Worm (Caenorhabditis elegans) whole organism, L2 larva: ENCODE results near the gene F35D2.6.

Source experiments
- blmp-1 ChIP-seq: sonication (generic microtip); optimal IDR thresholded peaks from 2 replicates; lab custom pipeline; 2017; ENCODE audit warnings: missing genetic modification characterization, mild to moderate bottlenecking, missing compliant biosample characterization, antibody characterized with exemption, moderate library complexity; ENCODE audit not compliant: insufficient read depth
- crh-2 ChIP-seq: sonication (generic microtip); optimal IDR thresholded peaks from 2 replicates; lab custom pipeline; 2017; ENCODE audit warnings: missing biosample characterization, missing genetic modification characterization
- lin-13 ChIP-seq: fragments of 150-350 bp; optimal IDR thresholded peaks from 2 replicates; lab custom pipeline; 2014; ENCODE audit warnings: missing biosample characterization, missing genetic modification reagents, missing genetic modification characterization
- mdl-1 ChIP-seq, 2 experiments: fragments of 150-350 bp in 1 of 2; sonication (generic microtip) in 1 of 2; optimal IDR thresholded peaks; 2 replicates each; lab custom pipeline; 2017; ENCODE audit warnings: missing biosample characterization in 2 of 2, missing genetic modification characterization in 2 of 2
- snpc-4 ChIP-seq: fragments of 150-350 bp; optimal IDR thresholded peaks from 2 replicates; lab custom pipeline; 2014; ENCODE audit warnings: missing biosample characterization, missing genetic modification characterization
- unc-62 ChIP-seq: fragments of 150-350 bp; optimal IDR thresholded peaks from 2 replicates; lab custom pipeline; 2014; ENCODE audit warnings: missing biosample characterization, missing genetic modification reagents, missing genetic modification characterization

ce11 chrII:7534369-7534768, 43.1 kb upstream of the F35D2.6 start, which contains the start of gene wrt-10:
- no peak for TF ChIP-seq blmp-1
- TF ChIP-seq crh-2 (tag; lab: Kevin White, UChicago), result no peak
- TF ChIP-seq snpc-4 (tag; lab: Kevin White, UChicago), result no peak
- TF ChIP-seq unc-62 (GFP tag; lab: Kevin White, UChicago), result no peak
- no peak for TF ChIP-seq lin-13 (GFP tag; lab: Kevin White, UChicago)
- TF ChIP-seq mdl-1 (tag; optimal IDR thresholded peaks at IDR 0.05; lab: Kevin White, UChicago), result no peak
